Fruit fly (Drosophila melanogaster): ENCODE results near the gene ERR.
A peak's percentile ranks its signal among the peaks of the same experiment; 100 is the strongest.

Gene ERR

DNA sequence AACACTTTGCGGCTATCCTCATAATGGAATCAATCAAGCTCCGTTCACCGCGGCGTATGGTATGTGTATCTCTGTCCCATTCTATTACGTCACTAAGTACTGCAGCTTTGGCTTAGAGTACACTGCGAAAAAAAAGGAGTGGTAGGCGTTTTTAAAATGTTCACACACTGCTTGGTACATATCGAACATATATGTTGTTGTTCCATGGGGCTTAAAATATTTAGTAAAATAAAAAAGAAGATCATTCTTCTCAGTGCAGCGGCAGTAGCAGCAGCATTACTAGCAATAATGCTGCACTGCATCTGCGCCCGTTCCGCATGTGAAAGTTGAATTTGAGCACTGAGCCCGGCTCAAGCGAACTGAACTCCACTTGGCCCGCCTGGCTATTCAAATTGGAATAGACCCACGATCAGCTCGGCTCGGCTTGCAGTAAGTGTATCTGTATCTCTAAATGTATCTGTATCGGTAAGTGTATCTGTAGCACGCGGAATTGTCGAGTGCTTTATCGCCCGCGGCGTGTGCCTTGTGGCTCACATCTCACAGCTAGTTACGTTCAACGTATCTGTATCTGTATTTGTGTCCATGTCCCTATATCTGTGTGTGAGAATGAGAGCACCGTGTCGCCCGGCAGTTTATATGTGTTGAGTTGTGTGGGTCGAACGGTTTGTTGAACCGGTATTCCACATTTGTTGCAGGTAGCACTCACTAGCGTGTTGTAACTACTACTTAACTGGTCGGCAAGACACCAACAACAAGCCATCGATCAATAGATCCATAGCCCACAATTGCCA is 33.1 kb downstream of the ERR start (continued):
- peak; percentile 52 for TF ChIP-seq CG11902 (GFP tag; optimal IDR thresholded peaks at IDR 0.05)
- no peak for TF ChIP-seq Ets21C (GFP tag; optimal IDR thresholded peaks at IDR 0.05)
- TF ChIP-seq acj6 (GFP tag; optimal IDR thresholded peaks at IDR 0.05): peak; percentile 81
- peak; percentile 54 for TF ChIP-seq CG10669 (GFP tag; optimal IDR thresholded peaks at IDR 0.05)
- peak; percentile 46 for TF ChIP-seq CG31627 (GFP tag; optimal IDR thresholded peaks at IDR 0.05)
- TF ChIP-seq Sox15 (GFP tag; optimal IDR thresholded peaks at IDR 0.05): peak; percentile 56
- TF ChIP-seq CG16779 (tag; optimal IDR thresholded peaks at IDR 0.05): peak; percentile 54
- TF ChIP-seq fd59A (GFP tag; optimal IDR thresholded peaks at IDR 0.05): peak; percentile 65
- peak; percentile 68 for TF ChIP-seq CG34406 (GFP tag; optimal IDR thresholded peaks at IDR 0.05)
- no peak for TF ChIP-seq fd85E (GFP tag; optimal IDR thresholded peaks at IDR 0.05)
- TF ChIP-seq pdm3 (GFP tag; optimal IDR thresholded peaks at IDR 0.05): peak; percentile 88
- TF ChIP-seq CG7368 (GFP tag; optimal IDR thresholded peaks at IDR 0.05): peak; percentile 72
- TF ChIP-seq fkh (GFP tag; optimal IDR thresholded peaks at IDR 0.05): no peak
- TF ChIP-seq Eip78C (GFP tag): peak; percentile 96
- peak; percentile 88 for TF ChIP-seq CG4318 (GFP tag; optimal IDR thresholded peaks at IDR 0.05)
- TF ChIP-seq CG11762 (GFP tag; optimal IDR thresholded peaks at IDR 0.05; ENCODE audit: insufficient read depth): peak; percentile 76
- peak; percentile 64 for TF ChIP-seq Eip75B (GFP tag; optimal IDR thresholded peaks at IDR 0.05)
- peak; percentile 95 for TF ChIP-seq CG8119 (GFP tag; IDR thresholded peaks at IDR 0.05)
- peak; percentile 90 for TF ChIP-seq net (GFP tag; optimal IDR thresholded peaks at IDR 0.05)
- peak; percentile 96 for TF ChIP-seq Hr4 (GFP tag; optimal IDR thresholded peaks at IDR 0.05)
- TF ChIP-seq CG3919 (GFP tag; optimal IDR thresholded peaks at IDR 0.05): peak; percentile 89
- no peak for TF ChIP-seq svp (GFP tag)
- peak; percentile 53 for TF ChIP-seq spab (GFP tag; optimal IDR thresholded peaks at IDR 0.05)
- peak in 1 of 2 experiments; percentile 55 for TF ChIP-seq ss (GFP tag; optimal IDR thresholded peaks at IDR 0.05)
- peak; percentile 95 for TF ChIP-seq CG6276 (GFP tag; optimal IDR thresholded peaks at IDR 0.05)
- TF ChIP-seq Blimp-1 (GFP tag; optimal IDR thresholded peaks at IDR 0.05): no peak
- TF ChIP-seq Gug (GFP tag; IDR thresholded peaks at IDR 0.05): peak; percentile 89
- TF ChIP-seq salr (GFP tag; optimal IDR thresholded peaks at IDR 0.05): peak; percentile 13 to 90
- TF ChIP-seq Sox14 (GFP tag; optimal IDR thresholded peaks at IDR 0.05): peak; percentile 78
- peak; percentile 91 for TF ChIP-seq Lpt (GFP tag; optimal IDR thresholded peaks at IDR 0.05)
- TF ChIP-seq Sox102F (GFP tag; optimal IDR thresholded peaks at IDR 0.05): peak; percentile 47
- TF ChIP-seq dsx (GFP tag; optimal IDR thresholded peaks at IDR 0.05; ENCODE audit: poor library complexity, severe bottlenecking): peak; percentile 2
- peak; percentile 97 for TF ChIP-seq CG15336 (GFP tag; IDR thresholded peaks at IDR 0.05)
- TF ChIP-seq CG6163 (GFP tag; IDR thresholded peaks at IDR 0.05): peak; percentile 94
- peak; percentile 47 for TF ChIP-seq CG6808 (GFP tag; optimal IDR thresholded peaks at IDR 0.05)
- peak; percentile 87 for TF ChIP-seq achi (GFP tag; optimal IDR thresholded peaks at IDR 0.05)
- peak; percentile 92 for TF ChIP-seq CG11294 (GFP tag; IDR thresholded peaks at IDR 0.05)

dm6 chr3L:8151727-8152199 is 34.7 kb downstream of the ERR start, which contains the start of gene CG13676:
CG13676 (minus strand) TSS chr3L:8151813.
- TF ChIP-seq achi (GFP tag; optimal IDR thresholded peaks at IDR 0.05) (peak; percentile 2), CG10669 (GFP tag; optimal IDR thresholded peaks at IDR 0.05) (no peak), cyc (GFP tag; optimal IDR thresholded peaks at IDR 0.05) (no peak), ss (GFP tag; optimal IDR thresholded peaks at IDR 0.05) (peak in 1 of 2 experiments; percentile 46), CG6163 (GFP tag; IDR thresholded peaks at IDR 0.05) (peak; percentile 58; the same call in 1 of the 3 replicates), Eip78C (GFP tag) (peak; percentile 50), CG15336 (GFP tag; IDR thresholded peaks at IDR 0.05) (peak; percentile 31; the same call in 1 of the 2 replicates), CG6808 (GFP tag; optimal IDR thresholded peaks at IDR 0.05) (peak; percentile 6), CG1621 (tag; optimal IDR thresholded peaks at IDR 0.05) (peak; percentile 96), CG6854 (GFP tag; optimal IDR thresholded peaks at IDR 0.05) (peak; percentile 73), spab (GFP tag; optimal IDR thresholded peaks at IDR 0.05) (no peak), fd59A (GFP tag; optimal IDR thresholded peaks at IDR 0.05) (no peak), CG3919 (GFP tag; optimal IDR thresholded peaks at IDR 0.05) (peak; percentile 28), vri (GFP tag; optimal IDR thresholded peaks at IDR 0.05) (no peak), eg (GFP tag; IDR thresholded peaks at IDR 0.05) (0 out of 3 replicates have a peak, but pooled peaks have one; percentile 9)
